Fruit fly (Drosophila melanogaster): ENCODE measurements around the gene TfIIEbeta.
A peak's percentile ranks its signal among the peaks of the same experiment; 100 is the strongest.

TfIIEbeta gene

dm6 chr3L:4269920-4270319 is 16.9 kb upstream of the TfIIEbeta start (continued):
- peak; percentile 84 for TF ChIP-seq CG7839 (tag; optimal IDR thresholded peaks at IDR 0.05)
- no peak for TF ChIP-seq prd (optimal IDR thresholded peaks at IDR 0.05)
- peak; percentile 66; the same call in 2 of the 3 replicates for TF ChIP-seq prd (GFP tag; IDR thresholded peaks at IDR 0.05)
- TF ChIP-seq cwo (GFP tag; optimal IDR thresholded peaks at IDR 0.05): peak; percentile 68
- peak; percentile 48 for TF ChIP-seq nom (GFP tag; optimal IDR thresholded peaks at IDR 0.05)
- peak; percentile 76 for TF ChIP-seq CG10267 (tag; optimal IDR thresholded peaks at IDR 0.05)
- peak; percentile 48 for TF ChIP-seq Chrac-16 (GFP tag; optimal IDR thresholded peaks at IDR 0.05)
- TF ChIP-seq CG4360 (GFP tag; IDR thresholded peaks at IDR 0.05): no peak
- peak; percentile 47 for TF ChIP-seq CG6683 (GFP tag; optimal IDR thresholded peaks at IDR 0.05)
- no peak for TF ChIP-seq CG7987 (GFP tag; optimal IDR thresholded peaks at IDR 0.05)
- no peak for TF ChIP-seq Antp (GFP tag; optimal IDR thresholded peaks at IDR 0.05)
- TF ChIP-seq run (tag; optimal IDR thresholded peaks at IDR 0.05): peak; percentile 72
- TF ChIP-seq tap (tag; optimal IDR thresholded peaks at IDR 0.05): peak; percentile 81
- peak; percentile 82 for TF ChIP-seq CG10979 (tag; optimal IDR thresholded peaks at IDR 0.05)
- TF ChIP-seq CG10431 (GFP tag; optimal IDR thresholded peaks at IDR 0.05): peak; percentile 66
- peak; percentile 83 for TF ChIP-seq Oli (tag; optimal IDR thresholded peaks at IDR 0.05)
- TF ChIP-seq CG8388 (GFP tag; optimal IDR thresholded peaks at IDR 0.05): peak; percentile 69
- TF ChIP-seq MBD-R2 (GFP tag; IDR thresholded peaks at IDR 0.05): no peak
- peak; percentile 61; the same call in 2 of the 3 replicates for TF ChIP-seq ci (GFP tag; IDR thresholded peaks at IDR 0.05)
- peak; percentile 48 for TF ChIP-seq CG4424 (GFP tag; optimal IDR thresholded peaks at IDR 0.05)
- peak; percentile 72 for TF ChIP-seq Asciz (GFP tag; optimal IDR thresholded peaks at IDR 0.05)
- peak; percentile 88 for TF ChIP-seq CG2678 (tag; optimal IDR thresholded peaks at IDR 0.05)
- no peak for TF ChIP-seq crc (GFP tag; optimal IDR thresholded peaks at IDR 0.05)
- TF ChIP-seq CG30431 (GFP tag; optimal IDR thresholded peaks at IDR 0.05): peak; percentile 23
- peak; percentile 86 for TF ChIP-seq CG31441 (GFP tag; IDR thresholded peaks at IDR 0.05)
- TF ChIP-seq tin (GFP tag; optimal IDR thresholded peaks at IDR 0.05): peak; percentile 44
- peak; percentile 76 for TF ChIP-seq CG1233 (GFP tag; optimal IDR thresholded peaks at IDR 0.05)
- TF ChIP-seq bsh (GFP tag; optimal IDR thresholded peaks at IDR 0.05): peak; percentile 52 to 86
- TF ChIP-seq C15 (GFP tag; IDR thresholded peaks at IDR 0.05): peak; percentile 15; the same call in 1 of the 3 replicates
- no peak for TF ChIP-seq psq (GFP tag; optimal IDR thresholded peaks at IDR 0.05)
- peak; percentile 75 for TF ChIP-seq crol (GFP tag; IDR thresholded peaks at IDR 0.05)
- TF ChIP-seq CoRest (tag; optimal IDR thresholded peaks at IDR 0.05): peak; percentile 84
- TF ChIP-seq CrebB (tag; optimal IDR thresholded peaks at IDR 0.05): peak; percentile 60
- peak; percentile 62 for TF ChIP-seq salm (tag; optimal IDR thresholded peaks at IDR 0.05)
- peak; percentile 11 for TF ChIP-seq CG4820 (GFP tag; optimal IDR thresholded peaks at IDR 0.05)
- 0 out of 2 replicates have a peak, but pooled peaks have one; percentile 10 for TF ChIP-seq cas (GFP tag; IDR thresholded peaks at IDR 0.05)
- no peak for TF ChIP-seq CG17612 (GFP tag; IDR thresholded peaks at IDR 0.05)
- peak; percentile 65 for TF ChIP-seq Abd-B (GFP tag; optimal IDR thresholded peaks at IDR 0.05)
- peak; percentile 1 for TF ChIP-seq exex (tag; optimal IDR thresholded peaks at IDR 0.05)
- no peak for TF ChIP-seq usp (GFP tag; optimal IDR thresholded peaks at IDR 0.05)
- peak; percentile 49 for TF ChIP-seq CG1602 (GFP tag; optimal IDR thresholded peaks at IDR 0.05)
- no peak for TF ChIP-seq CG42726 (GFP tag; IDR thresholded peaks at IDR 0.05; ENCODE audit: partially characterized antibody)
- peak; percentile 11 for TF ChIP-seq CG8290 (GFP tag; optimal IDR thresholded peaks at IDR 0.05)
- no peak for TF ChIP-seq CG8290 (tag; optimal IDR thresholded peaks at IDR 0.05)
- peak; percentile 34; the same call in 1 of the 2 replicates for TF ChIP-seq CG10959 (GFP tag; IDR thresholded peaks at IDR 0.05)
- no peak for TF ChIP-seq hkb (optimal IDR thresholded peaks at IDR 0.05)
- TF ChIP-seq hkb (GFP tag; IDR thresholded peaks at IDR 0.05): peak; percentile 84
- 0 out of 2 replicates have a peak, but pooled peaks have one; percentile 23 for TF ChIP-seq Rx (GFP tag; IDR thresholded peaks at IDR 0.05)
- no peak for TF ChIP-seq chinmo (GFP tag; IDR thresholded peaks at IDR 0.05; ENCODE audit: partially characterized antibody)
- TF ChIP-seq Ptx1 (GFP tag; IDR thresholded peaks at IDR 0.05): peak; percentile 79
- peak; percentile 65 for TF ChIP-seq Hmr (GFP tag; optimal IDR thresholded peaks at IDR 0.05)
